Fruit fly (Drosophila melanogaster) whole organism, prepupa: ENCODE results near the gene CG11672.
A peak's percentile ranks its signal among the peaks of the same experiment; 100 is the strongest.

Experiments
- CG4318 ChIP-seq: fragments of 200-800 bp; sonication (Bioruptor generic); optimal IDR thresholded peaks from 3 replicates; lab custom pipeline; 2017; ENCODE audit warnings: missing biosample characterization, mild to moderate bottlenecking, missing genetic modification characterization
- CG7368 ChIP-seq: fragments of 200-800 bp; sonication (Bioruptor generic); optimal IDR thresholded peaks from 3 replicates; lab custom pipeline; 2016; ENCODE audit warnings: missing biosample characterization, missing genetic modification characterization
- CG9139 ChIP-seq: fragments of 200-800 bp; sonication (Bioruptor generic); optimal IDR thresholded peaks from 3 replicates; lab custom pipeline; 2017; ENCODE audit warnings: missing biosample characterization, mild to moderate bottlenecking, missing genetic modification characterization
- Eip93F ChIP-seq: fragments of 200-800 bp; sonication (Bioruptor generic); optimal IDR thresholded peaks from 2 replicates; lab custom pipeline; 2016; ENCODE audit warnings: missing biosample characterization, mild to moderate bottlenecking, missing genetic modification characterization
- Gug ChIP-seq: fragments of 200-800 bp; sonication (Bioruptor generic); IDR thresholded peaks from 2 replicates; pipeline ENCODE4 v1.3.6; 2022; ENCODE audit warnings: missing biosample characterization, missing genetic modification characterization
- Smox ChIP-seq: fragments of 200-800 bp; sonication (Bioruptor generic); optimal IDR thresholded peaks from 3 replicates; lab custom pipeline; 2016; ENCODE audit warnings: missing biosample characterization, missing genetic modification characterization
- fd59A ChIP-seq: fragments of 200-800 bp; sonication (Bioruptor generic); optimal IDR thresholded peaks from 2 replicates; lab custom pipeline; 2017; ENCODE audit warnings: missing biosample characterization, mild to moderate bottlenecking, missing genetic modification characterization, missing genetic modification reagents
- spab ChIP-seq: fragments of 200-800 bp; sonication (Bioruptor generic); optimal IDR thresholded peaks from 2 replicates; lab custom pipeline; 2017; ENCODE audit warnings: missing biosample characterization, mild to moderate bottlenecking, missing genetic modification characterization, missing genetic modification reagents

DNA sequence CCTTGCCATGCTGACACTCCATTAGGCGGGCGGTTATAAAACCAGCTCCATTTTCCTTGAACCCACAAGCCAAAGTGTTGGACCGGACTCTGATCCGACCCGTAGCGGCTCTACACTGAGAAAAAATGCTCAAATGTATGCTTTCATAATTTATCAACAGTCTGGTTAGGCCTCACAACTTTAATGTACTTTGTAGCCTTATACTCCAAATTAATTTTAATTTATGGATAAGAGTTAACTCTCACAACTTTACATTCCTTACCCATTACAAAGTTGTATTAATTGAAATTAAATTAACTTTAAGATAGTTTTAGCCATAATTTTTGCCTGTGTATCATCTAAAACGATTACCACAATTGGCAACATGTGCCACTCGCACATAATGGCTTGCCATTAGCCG is 34.3 kb downstream of the CG11672 start:
- TF ChIP-seq Eip93F (GFP tag; lab: Kevin White, UChicago) (no peak), Gug (peak; percentile 45; the same call in 1 of the 2 replicates), Smox (GFP tag; lab: Kevin White, UChicago) (no peak), fd59A (GFP tag; lab: Kevin White, UChicago) (no peak), CG4318 (GFP tag; lab: Kevin White, UChicago) (peak; percentile 58), spab (GFP tag; lab: Kevin White, UChicago) (no peak), CG9139 (GFP tag; lab: Kevin White, UChicago) (no peak), CG7368 (GFP tag; lab: Kevin White, UChicago) (no peak)
